Worm (Caenorhabditis elegans) whole organism, early embryonic: ENCODE measurements around the gene msra-1.

ENCODE experiments used
- B0310.2 ChIP-seq: sonication (generic microtip); optimal IDR thresholded peaks from 2 replicates; lab custom pipeline; 2016; ENCODE audit warnings: mild to moderate bottlenecking, missing genetic modification characterization, missing compliant biosample characterization
- ama-1 ChIP-seq: fragments of 150-350 bp; optimal IDR thresholded peaks from 2 replicates; lab custom pipeline; 2014
- ceh-36 ChIP-seq: sonication (generic microtip); optimal IDR thresholded peaks from 2 replicates; lab custom pipeline; 2016; ENCODE audit warnings: missing genetic modification characterization, inconsistent platforms, missing compliant biosample characterization
- flt-1 ChIP-seq: fragments of 200-800 bp; sonication (Bioruptor generic); IDR thresholded peaks from 2 replicates; pipeline ENCODE4 v1.3.6; 2022; ENCODE audit warnings: missing genetic modification characterization, missing compliant biosample characterization
- hmg-4 ChIP-seq: fragments of 200-800 bp; sonication (Bioruptor generic); optimal IDR thresholded peaks from 2 replicates; lab custom pipeline; 2018; ENCODE audit warnings: mild to moderate bottlenecking, missing genetic modification characterization, missing compliant biosample characterization
- pes-1 ChIP-seq: fragments of 200-800 bp; sonication (Bioruptor generic); IDR thresholded peaks from 2 replicates; pipeline ENCODE4 v1.3.6; 2022; ENCODE audit warnings: missing genetic modification reagents, missing genetic modification characterization, missing compliant biosample characterization
- sea-1 ChIP-seq: fragments of 200-800 bp; sonication (Bioruptor generic); conservative IDR thresholded peaks from 2 replicates; pipeline ENCODE4 v1.3.6; 2022; ENCODE audit warnings: missing genetic modification characterization, missing compliant biosample characterization

DNA sequence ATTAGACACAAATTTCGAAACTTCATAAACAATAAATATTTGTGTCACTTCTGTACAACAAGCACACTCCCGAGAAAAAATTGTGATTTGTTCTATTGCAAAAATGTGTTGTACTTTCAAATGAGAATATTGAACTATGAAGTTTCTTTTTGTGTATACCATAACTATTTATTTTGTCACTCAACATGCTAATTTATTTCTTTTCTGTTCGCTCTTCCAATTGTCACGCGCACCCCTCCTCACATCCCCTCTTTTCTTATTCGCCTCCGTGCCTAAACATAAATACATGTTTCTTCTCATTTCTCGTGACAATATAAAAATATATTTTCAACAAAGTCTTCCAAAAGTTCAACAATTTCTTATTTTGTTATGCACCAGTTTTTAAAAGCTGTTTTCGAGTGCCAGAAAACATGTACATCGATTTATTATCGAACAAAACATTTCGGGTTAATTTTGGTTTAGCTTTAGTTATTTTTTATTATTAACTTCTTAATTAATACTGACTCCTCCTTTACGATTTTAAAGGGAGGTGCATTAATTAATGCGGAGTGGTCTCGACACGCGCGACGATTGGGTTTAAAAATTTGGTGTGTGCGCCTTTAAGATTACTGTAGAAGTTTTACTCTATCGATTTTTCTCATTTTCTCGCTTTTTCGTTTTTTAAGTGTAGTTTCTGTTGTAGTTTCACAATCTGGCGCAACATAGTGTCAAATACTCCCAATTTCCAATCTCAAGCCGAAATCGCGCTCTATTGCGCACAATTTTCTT is 30.3 kb upstream of the msra-1 start:
- TF ChIP-seq flt-1 (GFP tag; lab: Robert Waterston, UW) (no peak), ama-1 (no peak), hmg-4 (GFP tag; lab: Kevin White, UChicago) (no peak), pes-1 (GFP tag; lab: Robert Waterston, UW) (no peak), B0310.2 (tag; lab: Kevin White, UChicago) (no peak), ceh-36 (tag; lab: Kevin White, UChicago) (no peak), sea-1 (GFP tag; lab: Robert Waterston, UW) (no peak)
